Fruit fly (Drosophila melanogaster) whole organism, wandering third instar larva: Measurements from ENCODE around the gene CG17154.

Experiments used
- Hr78 ChIP-seq: fragments of >200 bp; optimal IDR thresholded peaks from 2 replicates; lab custom pipeline; 2017; ENCODE audit warnings: missing biosample characterization, missing genetic modification characterization
- Myc ChIP-seq: fragments of >200 bp; optimal IDR thresholded peaks from 2 replicates; lab custom pipeline; 2017
- OdsH ChIP-seq: fragments of 200-800 bp; sonication (Bioruptor generic); optimal IDR thresholded peaks from 2 replicates; lab custom pipeline; 2016; ENCODE audit warnings: missing biosample characterization, mild to moderate bottlenecking, missing genetic modification characterization
- Vsx2 ChIP-seq: fragments of 200-300, 225-300 bp; sonication (Bioruptor generic); optimal IDR thresholded peaks from 2 replicates; lab custom pipeline; 2018; ENCODE audit warnings: missing biosample characterization, missing genetic modification characterization; ENCODE audit not compliant: partially characterized antibody
- h ChIP-seq: fragments of 200-800 bp; sonication (Bioruptor generic); optimal IDR thresholded peaks from 3 replicates; lab custom pipeline; 2016; ENCODE audit warnings: missing biosample characterization, mild to moderate bottlenecking, missing genetic modification characterization

DNA sequence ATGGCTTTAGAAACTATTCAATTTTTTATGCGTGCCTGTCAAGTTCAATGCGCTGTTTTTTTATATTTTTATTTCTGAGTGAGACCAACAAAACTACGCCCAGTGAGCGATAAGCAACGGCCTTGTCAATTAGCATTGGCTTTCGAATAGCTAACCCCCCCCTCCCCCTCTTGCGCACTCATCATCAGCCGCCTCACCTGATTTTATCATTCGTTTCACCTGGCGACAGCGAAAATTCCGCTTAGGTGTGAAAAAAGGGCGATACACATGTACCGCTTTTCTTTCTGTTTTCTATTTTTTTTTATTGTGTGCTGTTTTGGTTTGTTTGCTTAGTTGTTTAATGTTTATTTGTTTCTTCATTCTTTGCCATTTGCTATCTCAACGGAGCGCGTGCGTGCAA, 13.5 kb upstream of the CG17154 start:
- TF ChIP-seq Vsx2 (GFP tag; lab: Kevin White, UChicago): no peak
- TF ChIP-seq OdsH (GFP tag; lab: Kevin White, UChicago): no peak
- TF ChIP-seq Myc (lab: Kevin White, UChicago): no peak
- TF ChIP-seq Hr78 (GFP tag; lab: Kevin White, UChicago): no peak
- TF ChIP-seq h (GFP tag; lab: Kevin White, UChicago): no peak
